Fruit fly (Drosophila melanogaster) whole organism, adult: ENCODE data around the gene CG31807.

Experiments used
- CG11617 ChIP-seq: fragments of 200-800 bp; sonication (Bioruptor generic); optimal IDR thresholded peaks from 2 replicates; lab custom pipeline; 2017; ENCODE audit warnings: mild to moderate bottlenecking, missing biosample characterization, missing genetic modification reagents, missing genetic modification characterization
- Clk ChIP-seq: fragments of 200-800 bp; sonication (Bioruptor generic); optimal IDR thresholded peaks from 2 replicates; lab custom pipeline; 2017; ENCODE audit warnings: missing biosample characterization, missing genetic modification characterization
- Hr96 ChIP-seq: fragments of 200-800 bp; sonication (Bioruptor generic); optimal IDR thresholded peaks from 2 replicates; lab custom pipeline; 2016; ENCODE audit warnings: missing biosample characterization, missing genetic modification characterization
- Mnt ChIP-seq: fragments of 200-800 bp; sonication (Bioruptor generic); optimal IDR thresholded peaks from 2 replicates; lab custom pipeline; 2016; ENCODE audit warnings: missing biosample characterization, mild to moderate bottlenecking, missing genetic modification characterization
- cnc ChIP-seq, 2 experiments: fragments of >200 bp; optimal IDR thresholded peaks; 2 replicates each; lab custom pipeline; 2017
- ovo ChIP-seq: fragments of 200-800 bp; sonication (Bioruptor generic); optimal IDR thresholded peaks from 2 replicates; lab custom pipeline; 2016; ENCODE audit warnings: missing biosample characterization, missing genetic modification characterization

dm6 chr2L:16716771-16717170 lies 33.0 kb upstream of the CG31807 start:
- TF ChIP-seq cnc (optimal IDR thresholded peaks at IDR 0.05; lab: Kevin White, UChicago), result no peak
- TF ChIP-seq Mnt (GFP tag; lab: Kevin White, UChicago), result no peak
- TF ChIP-seq Clk (GFP tag; lab: Kevin White, UChicago), result no peak
- no peak for TF ChIP-seq Hr96
- no peak for TF ChIP-seq CG11617 (GFP tag; lab: Kevin White, UChicago)
- TF ChIP-seq ovo, result no peak
